Worm (Caenorhabditis elegans) whole organism, L3 larva: ENCODE results near the gene cdka-1.

Experiments
- ZK546.5 ChIP-seq: sonication (generic microtip); optimal IDR thresholded peaks from 2 replicates; lab custom pipeline; 2017; ENCODE audit warnings: missing biosample characterization, missing genetic modification characterization
- aly-2 ChIP-seq: fragments of 150-350 bp; optimal IDR thresholded peaks from 2 replicates; lab custom pipeline; 2014; ENCODE audit warnings: missing biosample characterization, missing genetic modification characterization
- ama-1 ChIP-seq: fragments of 150-350 bp; optimal IDR thresholded peaks from 2 replicates; lab custom pipeline; 2018
- ceh-28 ChIP-seq: fragments of 150-350 bp; optimal IDR thresholded peaks from 2 replicates; lab custom pipeline; 2014; ENCODE audit warnings: missing biosample characterization, missing genetic modification reagents, missing genetic modification characterization
- ceh-82 ChIP-seq: fragments of 150-350 bp; optimal IDR thresholded peaks from 2 replicates; lab custom pipeline; 2014; ENCODE audit warnings: missing biosample characterization, missing genetic modification characterization
- daf-12 ChIP-seq: fragments of 150-350 bp; optimal IDR thresholded peaks from 2 replicates; lab custom pipeline; 2014; ENCODE audit warnings: missing biosample characterization, missing genetic modification reagents, missing genetic modification characterization
- egl-27 ChIP-seq: sonication (generic microtip); optimal IDR thresholded peaks from 4 replicates; lab custom pipeline; 2017; ENCODE audit warnings: missing biosample characterization, missing genetic modification reagents, missing genetic modification characterization
- egl-5 ChIP-seq: fragments of 150-350 bp; optimal IDR thresholded peaks from 2 replicates; lab custom pipeline; 2017; ENCODE audit warnings: missing biosample characterization, missing genetic modification reagents, missing genetic modification characterization, inconsistent platforms
- elt-1 ChIP-seq: fragments of 150-350 bp; optimal IDR thresholded peaks from 2 replicates; lab custom pipeline; 2014; ENCODE audit warnings: missing biosample characterization, missing genetic modification characterization
- elt-3 ChIP-seq, 3 experiments: fragments of 150-350 bp in 1 of 3; sonication (generic microtip) in 2 of 3; optimal IDR thresholded peaks; 2 replicates in 2 of 3; 4 replicates in 1 of 3; lab custom pipeline; 2014 to 2017; ENCODE audit warnings: missing biosample characterization in 3 of 3, missing genetic modification characterization in 3 of 3
- eor-1 ChIP-seq, 2 experiments: fragments of 150-350 bp; optimal IDR thresholded peaks; 2 replicates each; lab custom pipeline; 2014 to 2018; ENCODE audit warnings: missing biosample characterization in 2 of 2, missing genetic modification characterization in 2 of 2
- fkh-10 ChIP-seq: sonication (generic microtip); optimal IDR thresholded peaks from 2 replicates; lab custom pipeline; 2017; ENCODE audit warnings: missing biosample characterization, missing genetic modification reagents, missing genetic modification characterization
- fkh-2 ChIP-seq: fragments of 150-350 bp; optimal IDR thresholded peaks from 2 replicates; lab custom pipeline; 2014; ENCODE audit warnings: missing biosample characterization, missing genetic modification reagents, missing genetic modification characterization
- fos-1 ChIP-seq: fragments of 150-350 bp; optimal IDR thresholded peaks from 2 replicates; lab custom pipeline; 2014; ENCODE audit warnings: missing biosample characterization, missing genetic modification characterization
- hmg-11 ChIP-seq: sonication (generic microtip); optimal IDR thresholded peaks from 2 replicates; lab custom pipeline; 2016; ENCODE audit warnings: missing genetic modification characterization, missing compliant biosample characterization
- lin-15B ChIP-seq: fragments of 150-350 bp; optimal IDR thresholded peaks from 2 replicates; lab custom pipeline; 2014; ENCODE audit warnings: missing biosample characterization, missing genetic modification characterization
- lin-39 ChIP-seq: fragments of 150-350 bp; optimal IDR thresholded peaks from 2 replicates; lab custom pipeline; 2018; ENCODE audit warnings: missing biosample characterization, missing genetic modification reagents, missing genetic modification characterization
- lsy-12 ChIP-seq: sonication (generic microtip); optimal IDR thresholded peaks from 2 replicates; lab custom pipeline; 2016; ENCODE audit warnings: mild to moderate bottlenecking, missing genetic modification characterization, missing compliant biosample characterization
- mdl-1 ChIP-seq: fragments of 150-350 bp; optimal IDR thresholded peaks from 2 replicates; lab custom pipeline; 2014; ENCODE audit warnings: missing biosample characterization, missing genetic modification characterization
- mml-1 ChIP-seq: fragments of 150-350 bp; sonication (generic microtip); optimal IDR thresholded peaks from 3 replicates; lab custom pipeline; 2014; ENCODE audit warnings: missing biosample characterization, missing genetic modification characterization
- nfya-1 ChIP-seq: sonication (generic microtip); optimal IDR thresholded peaks from 2 replicates; lab custom pipeline; 2017; ENCODE audit warnings: missing genetic modification characterization, mild to moderate bottlenecking, missing compliant biosample characterization, antibody characterized with exemption, moderate library complexity; ENCODE audit not compliant: insufficient read depth
- nhr-11 ChIP-seq: fragments of 150-350 bp; optimal IDR thresholded peaks from 2 replicates; lab custom pipeline; 2014; ENCODE audit warnings: missing biosample characterization, missing genetic modification characterization
- nhr-12 ChIP-seq: fragments of 150-350 bp; optimal IDR thresholded peaks from 2 replicates; lab custom pipeline; 2014; ENCODE audit warnings: missing biosample characterization, missing genetic modification characterization
- nhr-23 ChIP-seq: fragments of 150-350 bp; optimal IDR thresholded peaks from 2 replicates; lab custom pipeline; 2014; ENCODE audit warnings: missing biosample characterization, missing genetic modification reagents, missing genetic modification characterization
- nhr-237 ChIP-seq: fragments of 150-350 bp; optimal IDR thresholded peaks from 2 replicates; lab custom pipeline; 2014; ENCODE audit warnings: missing biosample characterization, missing genetic modification characterization
- nhr-25 ChIP-seq: sonication (generic microtip); optimal IDR thresholded peaks from 2 replicates; lab custom pipeline; 2017; ENCODE audit warnings: missing biosample characterization, missing genetic modification characterization
- nhr-28 ChIP-seq: fragments of 150-350 bp; optimal IDR thresholded peaks from 2 replicates; lab custom pipeline; 2014; ENCODE audit warnings: missing biosample characterization, missing genetic modification characterization
- nhr-43 ChIP-seq: sonication (generic microtip); optimal IDR thresholded peaks from 2 replicates; lab custom pipeline; 2016; ENCODE audit warnings: mild to moderate bottlenecking, missing genetic modification characterization, missing compliant biosample characterization; ENCODE audit not compliant: poor library complexity, severe bottlenecking
- nhr-67 ChIP-seq: fragments of 150-350 bp; optimal IDR thresholded peaks from 2 replicates; lab custom pipeline; 2014; ENCODE audit warnings: missing biosample characterization, missing genetic modification characterization
- nhr-76 ChIP-seq: fragments of 150-350 bp; sonication (generic microtip); optimal IDR thresholded peaks from 5 replicates; lab custom pipeline; 2014; ENCODE audit warnings: missing biosample characterization, missing genetic modification characterization
- nhr-77 ChIP-seq: fragments of 150-350 bp; optimal IDR thresholded peaks from 2 replicates; lab custom pipeline; 2014; ENCODE audit warnings: missing biosample characterization, missing genetic modification characterization
- pha-4 ChIP-seq: fragments of 150-350 bp; optimal IDR thresholded peaks from 2 replicates; lab custom pipeline; 2014; ENCODE audit warnings: missing biosample characterization, missing genetic modification reagents, missing genetic modification characterization
- pqm-1 ChIP-seq: fragments of 150-350 bp; optimal IDR thresholded peaks from 2 replicates; lab custom pipeline; 2017; ENCODE audit warnings: missing biosample characterization, missing genetic modification characterization, inconsistent platforms
- sea-2 ChIP-seq: fragments of 150-350 bp; sonication (generic microtip); optimal IDR thresholded peaks from 4 replicates; lab custom pipeline; 2014; ENCODE audit warnings: missing biosample characterization, missing genetic modification reagents, missing genetic modification characterization
- snpc-4 ChIP-seq: fragments of 150-350 bp; optimal IDR thresholded peaks from 2 replicates; lab custom pipeline; 2014; ENCODE audit warnings: missing biosample characterization, missing genetic modification characterization
- tbx-2 ChIP-seq: sonication (generic microtip); optimal IDR thresholded peaks from 2 replicates; lab custom pipeline; 2016; ENCODE audit warnings: mild to moderate bottlenecking, missing genetic modification characterization, missing compliant biosample characterization
- unc-39 ChIP-seq: sonication (generic microtip); optimal IDR thresholded peaks from 4 replicates; lab custom pipeline; 2017; ENCODE audit warnings: missing biosample characterization, missing genetic modification characterization
- unc-62 ChIP-seq: fragments of 150-350 bp; sonication (generic microtip); optimal IDR thresholded peaks from 4 replicates; lab custom pipeline; 2014; ENCODE audit warnings: missing biosample characterization, missing genetic modification reagents, missing genetic modification characterization
- zag-1 ChIP-seq: fragments of 150-350 bp; optimal IDR thresholded peaks from 2 replicates; lab custom pipeline; 2014; ENCODE audit warnings: missing biosample characterization, missing genetic modification characterization
- ztf-4 ChIP-seq: fragments of 150-350 bp; optimal IDR thresholded peaks from 2 replicates; lab custom pipeline; 2014; ENCODE audit warnings: missing biosample characterization, missing genetic modification characterization

The cdka-1 gene

ce11 chrIII:4653912-4654311, 4.7 kb upstream of the cdka-1 start:
- TF ChIP-seq lin-39 (tag; lab: Kevin White, UChicago) (no peak), fos-1 (tag; lab: Kevin White, UChicago) (no peak), ceh-82 (tag; lab: Kevin White, UChicago) (no peak), egl-5 (tag; lab: Kevin White, UChicago) (no peak), lin-15B (no peak), nhr-43 (tag; lab: Kevin White, UChicago) (peak; percentile 66), nhr-237 (tag; lab: Kevin White, UChicago) (no peak), aly-2 (tag; lab: Kevin White, UChicago) (no peak), snpc-4 (tag; lab: Kevin White, UChicago) (no peak), ama-1 (peak; percentile 19), unc-62 (GFP tag; lab: Kevin White, UChicago) (no peak), lsy-12 (peak; percentile 27), elt-1 (no peak), sea-2 (GFP tag; lab: Kevin White, UChicago) (no peak)

ce11 chrIII:4655402-4655801, 3.2 kb upstream of the cdka-1 start, which contains the start of gene T23F11.2:
T23F11.2 (minus strand) TSS chrIII:4655502.
- no peak for TF ChIP-seq lin-39 (tag; lab: Kevin White, UChicago)
- no peak for TF ChIP-seq elt-3 (tag; optimal IDR thresholded peaks at IDR 0.05; lab: Kevin White, UChicago)
- TF ChIP-seq nhr-77 (tag; lab: Kevin White, UChicago), result no peak
- TF ChIP-seq eor-1 (tag; optimal IDR thresholded peaks at IDR 0.05; lab: Kevin White, UChicago), result no peak
- no peak for TF ChIP-seq snpc-4 (tag; lab: Kevin White, UChicago)
- no peak for TF ChIP-seq sea-2 (GFP tag; lab: Kevin White, UChicago)
- no peak for TF ChIP-seq pha-4 (tag; lab: Kevin White, UChicago)
- TF ChIP-seq ama-1, result no peak
- no peak for TF ChIP-seq unc-62 (GFP tag; lab: Kevin White, UChicago)
- no peak for TF ChIP-seq nhr-67 (tag; lab: Kevin White, UChicago)
- no peak for TF ChIP-seq nhr-76
- TF ChIP-seq ZK546.5, result no peak
- TF ChIP-seq mdl-1, result no peak
- TF ChIP-seq nhr-43 (tag; lab: Kevin White, UChicago), result no peak
- TF ChIP-seq, all 47 proteins: peak for 0

ce11 chrIII:4656415-4656814, 2.2 kb upstream of the cdka-1 start:
- TF ChIP-seq ama-1, result no peak
- no peak for TF ChIP-seq nhr-12 (tag; lab: Kevin White, UChicago)
- TF ChIP-seq ZK546.5, result no peak
- no peak for TF ChIP-seq nhr-28 (tag; lab: Kevin White, UChicago)
- TF ChIP-seq sea-2 (GFP tag; lab: Kevin White, UChicago), result no peak
- TF ChIP-seq ceh-28 (tag; lab: Kevin White, UChicago), result peak; percentile 42
- no peak for TF ChIP-seq fos-1 (tag; lab: Kevin White, UChicago)
- TF ChIP-seq nhr-43 (tag; lab: Kevin White, UChicago), result no peak
- no peak for TF ChIP-seq eor-1 (tag; optimal IDR thresholded peaks at IDR 0.05; lab: Kevin White, UChicago)
- no peak for TF ChIP-seq unc-62 (GFP tag; lab: Kevin White, UChicago)
- no peak for TF ChIP-seq ztf-4 (tag; lab: Kevin White, UChicago)
- peak; percentile 48 for TF ChIP-seq mdl-1
- no peak for TF ChIP-seq fkh-2
- peak; percentile 9 for TF ChIP-seq elt-1
- peak; percentile 49 for TF ChIP-seq snpc-4 (tag; lab: Kevin White, UChicago)
- TF ChIP-seq pha-4 (tag; lab: Kevin White, UChicago), result no peak
- TF ChIP-seq aly-2 (tag; lab: Kevin White, UChicago), result no peak
- TF ChIP-seq nhr-237 (tag; lab: Kevin White, UChicago), result no peak
- TF ChIP-seq unc-39 (tag; lab: Kevin White, UChicago), result no peak
- TF ChIP-seq lsy-12, result no peak
- peak; percentile 76 for TF ChIP-seq hmg-11 (tag; lab: Kevin White, UChicago)
- no peak for TF ChIP-seq egl-5 (tag; lab: Kevin White, UChicago)
- peak; percentile 81 for TF ChIP-seq nfya-1 (tag; lab: Kevin White, UChicago)
- peak; percentile 8 for TF ChIP-seq tbx-2 (tag; lab: Kevin White, UChicago)
- peak; percentile 31 for TF ChIP-seq lin-15B
- no peak for TF ChIP-seq nhr-67 (tag; lab: Kevin White, UChicago)
- no peak for TF ChIP-seq pqm-1 (tag; lab: Kevin White, UChicago)
- no peak for TF ChIP-seq nhr-25 (tag; lab: Kevin White, UChicago)
- no peak for TF ChIP-seq elt-3 (tag; optimal IDR thresholded peaks at IDR 0.05; lab: Kevin White, UChicago)
- TF ChIP-seq nhr-77 (tag; lab: Kevin White, UChicago), result no peak
- TF ChIP-seq nhr-23 (tag; lab: Kevin White, UChicago), result no peak
- TF ChIP-seq zag-1 (tag; lab: Kevin White, UChicago), result no peak
- TF ChIP-seq nhr-11 (tag; lab: Kevin White, UChicago), result no peak
- TF ChIP-seq daf-12 (tag; lab: Kevin White, UChicago), result no peak
- TF ChIP-seq fkh-10 (GFP tag; lab: Kevin White, UChicago), result peak; percentile 67
- peak; percentile 85 for TF ChIP-seq lin-39 (tag; lab: Kevin White, UChicago)
- TF ChIP-seq egl-27 (tag; lab: Kevin White, UChicago), result no peak
- no peak for TF ChIP-seq mml-1 (tag; lab: Kevin White, UChicago)
